Fruit fly (Drosophila melanogaster) whole organism, embryonic: ENCODE data around the gene CG14036.

Experiments
- B-H2 ChIP-seq: fragments of 200-800 bp; sonication (Bioruptor generic); optimal IDR thresholded peaks from 2 replicates; lab custom pipeline; 2018; ENCODE audit warnings: missing biosample characterization, mild to moderate bottlenecking, missing genetic modification characterization
- Bgb ChIP-seq: fragments of 200-800 bp; sonication (Bioruptor generic); IDR thresholded peaks from 2 replicates; pipeline ENCODE4 v1.3.6; 2022; ENCODE audit warnings: missing biosample characterization, missing genetic modification characterization; ENCODE audit not compliant: partially characterized antibody
- Bteb2 ChIP-seq: fragments of 200-800 bp; sonication (Bioruptor generic); optimal IDR thresholded peaks from 2 replicates; lab custom pipeline; 2016; ENCODE audit warnings: missing biosample characterization, missing genetic modification characterization
- CG10366 ChIP-seq: fragments of 200-800 bp; sonication (Bioruptor generic); IDR thresholded peaks from 2 replicates; pipeline ENCODE4 v1.3.6; 2022; ENCODE audit warnings: missing biosample characterization, missing genetic modification characterization
- CG12104 ChIP-seq: fragments of 200-800 bp; sonication (Bioruptor generic); optimal IDR thresholded peaks from 3 replicates; lab custom pipeline; 2016; ENCODE audit warnings: missing biosample characterization, missing genetic modification characterization
- CG12219 ChIP-seq: fragments of 200-800 bp; sonication (Bioruptor generic); optimal IDR thresholded peaks from 3 replicates; lab custom pipeline; 2018; ENCODE audit warnings: missing biosample characterization, mild to moderate bottlenecking, missing genetic modification characterization
- CG13287 ChIP-seq: fragments of 200-800 bp; sonication (Bioruptor generic); IDR thresholded peaks from 2 replicates; pipeline ENCODE4 v1.3.6; 2022; ENCODE audit warnings: missing biosample characterization, missing genetic modification characterization; ENCODE audit not compliant: partially characterized antibody
- CG1603 ChIP-seq: fragments of 200-800 bp; sonication (Bioruptor generic); optimal IDR thresholded peaks from 2 replicates; lab custom pipeline; 2019; ENCODE audit warnings: missing biosample characterization, mild to moderate bottlenecking, missing genetic modification characterization, moderate library complexity
- CG17361 ChIP-seq: fragments of 200-800 bp; sonication (Bioruptor generic); IDR thresholded peaks from 3 replicates; pipeline ENCODE4 v1.3.6; 2022; ENCODE audit warnings: missing biosample characterization, missing genetic modification characterization
- CG2116 ChIP-seq: fragments of 200-800 bp; sonication (Bioruptor generic); optimal IDR thresholded peaks from 3 replicates; lab custom pipeline; 2018; ENCODE audit warnings: missing biosample characterization, mild to moderate bottlenecking, missing genetic modification characterization
- CG2129 ChIP-seq: fragments of 200-800 bp; sonication (Bioruptor generic); IDR thresholded peaks from 2 replicates; pipeline ENCODE4 v1.3.6; 2022; ENCODE audit warnings: missing biosample characterization, missing genetic modification characterization; ENCODE audit not compliant: partially characterized antibody
- CG2678 ChIP-seq: fragments of 200-800 bp; sonication (Bioruptor generic); optimal IDR thresholded peaks from 3 replicates; lab custom pipeline; 2019; ENCODE audit warnings: missing biosample characterization, mild to moderate bottlenecking, missing genetic modification characterization, moderate library complexity
- CG3163 ChIP-seq: fragments of 200-800 bp; sonication (Bioruptor generic); optimal IDR thresholded peaks from 3 replicates; lab custom pipeline; 2016; ENCODE audit warnings: missing biosample characterization, missing genetic modification characterization
- CG5245 ChIP-seq: fragments of 200-800 bp; sonication (Bioruptor generic); optimal IDR thresholded peaks from 3 replicates; lab custom pipeline; 2016; ENCODE audit warnings: missing biosample characterization, missing genetic modification characterization
- CG7963 ChIP-seq: fragments of 200-800 bp; sonication (Bioruptor generic); IDR thresholded peaks from 3 replicates; pipeline ENCODE4 v1.3.6; 2022; ENCODE audit warnings: missing biosample characterization, missing genetic modification characterization; ENCODE audit not compliant: partially characterized antibody
- CG9609 ChIP-seq: fragments of 200-800 bp; sonication (Bioruptor generic); optimal IDR thresholded peaks from 3 replicates; lab custom pipeline; 2016; ENCODE audit warnings: missing biosample characterization, missing genetic modification characterization
- Chrac-16 ChIP-seq: fragments of 200-800 bp; sonication (Bioruptor generic); optimal IDR thresholded peaks from 3 replicates; lab custom pipeline; 2016; ENCODE audit warnings: missing biosample characterization, missing genetic modification characterization
- D19B ChIP-seq: fragments of 200-800 bp; sonication (Bioruptor generic); optimal IDR thresholded peaks from 2 replicates; lab custom pipeline; 2017; ENCODE audit warnings: missing biosample characterization, mild to moderate bottlenecking, missing genetic modification characterization
- Doc3 ChIP-seq: fragments of 200-800 bp; sonication (Bioruptor generic); IDR thresholded peaks from 3 replicates; pipeline ENCODE4 v1.3.6; 2022; ENCODE audit warnings: missing biosample characterization, missing genetic modification characterization; ENCODE audit not compliant: partially characterized antibody
- Elba2 ChIP-seq: fragments of 200-800 bp; sonication (Bioruptor generic); optimal IDR thresholded peaks from 3 replicates; lab custom pipeline; 2016; ENCODE audit warnings: missing biosample characterization, missing genetic modification characterization
- Ets97D ChIP-seq: fragments of 200-800 bp; sonication (Bioruptor generic); optimal IDR thresholded peaks from 3 replicates; lab custom pipeline; 2016; ENCODE audit warnings: missing biosample characterization, missing genetic modification characterization
- Lhr ChIP-seq: fragments of 200-800 bp; sonication (Bioruptor generic); optimal IDR thresholded peaks from 3 replicates; lab custom pipeline; 2017; ENCODE audit warnings: mild to moderate bottlenecking, missing biosample characterization, missing genetic modification reagents, missing genetic modification characterization
- MTF-1 ChIP-seq: fragments of 200-800 bp; sonication (Bioruptor generic); optimal IDR thresholded peaks from 2 replicates; lab custom pipeline; 2018; ENCODE audit warnings: missing biosample characterization, mild to moderate bottlenecking, missing genetic modification characterization, borderline replicate concordance
- Max ChIP-seq: fragments of 200-800 bp; sonication (Bioruptor generic); optimal IDR thresholded peaks from 2 replicates; lab custom pipeline; 2016; ENCODE audit warnings: missing biosample characterization, mild to moderate bottlenecking, missing genetic modification characterization
- Med ChIP-seq: fragments of 200-800 bp; sonication (Bioruptor generic); peaks from one replicate; lab custom pipeline; 2016; ENCODE audit warnings: missing biosample characterization, missing genetic modification characterization, mild to moderate bottlenecking, inconsistent platforms, moderate library complexity
- Pdp1 ChIP-seq, 2 experiments: fragments of 200-800 bp; sonication (Bioruptor generic); optimal IDR thresholded peaks; 3 replicates each; lab custom pipeline; 2016; ENCODE audit warnings: missing biosample characterization in 2 of 2, missing genetic modification characterization in 2 of 2, mild to moderate bottlenecking in 1 of 2, moderate library complexity in 1 of 2
- Side ChIP-seq: fragments of 200-800 bp; sonication (Bioruptor generic); optimal IDR thresholded peaks from 2 replicates; lab custom pipeline; 2016; ENCODE audit warnings: missing biosample characterization, missing genetic modification characterization
- Sin3A ChIP-seq: fragments of >200 bp; optimal IDR thresholded peaks from 2 replicates; lab custom pipeline; 2018
- Ssrp ChIP-seq: fragments of 200-800 bp; sonication (Bioruptor generic); optimal IDR thresholded peaks from 2 replicates; lab custom pipeline; 2018; ENCODE audit warnings: missing biosample characterization, mild to moderate bottlenecking, missing genetic modification characterization, moderate library complexity
- Trl ChIP-seq, 3 experiments: fragments of >200 bp in 2 of 3; fragments of 200-800 bp in 1 of 3; sonication (Bioruptor generic) in 1 of 3; optimal IDR thresholded peaks; 2 replicates in 1 of 3; 3 replicates in 2 of 3; lab custom pipeline; 2016 to 2017; ENCODE audit warnings: missing biosample characterization in 1 of 3, missing genetic modification characterization in 1 of 3
- cg ChIP-seq: fragments of 200-800 bp; sonication (Bioruptor generic); optimal IDR thresholded peaks from 3 replicates; lab custom pipeline; 2019; ENCODE audit warnings: missing biosample characterization, mild to moderate bottlenecking, missing genetic modification characterization, moderate library complexity
- chinmo ChIP-seq: fragments of 200-800 bp; sonication (Bioruptor generic); IDR thresholded peaks from 4 replicates; pipeline ENCODE4 v1.3.6; 2022; ENCODE audit warnings: missing biosample characterization, missing genetic modification characterization; ENCODE audit not compliant: partially characterized antibody
- crol ChIP-seq: fragments of 200-800 bp; sonication (Bioruptor generic); IDR thresholded peaks from 2 replicates; pipeline ENCODE4 v1.3.6; 2022; ENCODE audit warnings: missing biosample characterization, missing genetic modification characterization
- danr ChIP-seq: fragments of 200-800 bp; sonication (Bioruptor generic); IDR thresholded peaks from 2 replicates; pipeline ENCODE4 v1.3.6; 2022; ENCODE audit warnings: missing biosample characterization, missing genetic modification characterization
- fd102C ChIP-seq: fragments of 200-800 bp; sonication (Bioruptor generic); optimal IDR thresholded peaks from 2 replicates; lab custom pipeline; 2018; ENCODE audit warnings: missing biosample characterization, mild to moderate bottlenecking, missing genetic modification characterization, moderate library complexity
- ftz-f1 ChIP-seq: fragments of 200-800 bp; sonication (Bioruptor generic); optimal IDR thresholded peaks from 2 replicates; lab custom pipeline; 2016; ENCODE audit warnings: missing biosample characterization, missing genetic modification characterization
- ind ChIP-seq: fragments of 200-800 bp; sonication (Bioruptor generic); optimal IDR thresholded peaks from 3 replicates; lab custom pipeline; 2016; ENCODE audit warnings: missing biosample characterization, missing genetic modification characterization
- lbe ChIP-seq: fragments of 200-800 bp; sonication (Bioruptor generic); optimal IDR thresholded peaks from 2 replicates; lab custom pipeline; 2016; ENCODE audit warnings: missing biosample characterization, mild to moderate bottlenecking, missing genetic modification characterization
- mam ChIP-seq: fragments of 200-800 bp; sonication (Bioruptor generic); optimal IDR thresholded peaks from 3 replicates; lab custom pipeline; 2016; ENCODE audit warnings: missing biosample characterization, missing genetic modification characterization
- nau ChIP-seq: fragments of 200-800 bp; sonication (Bioruptor generic); optimal IDR thresholded peaks from 3 replicates; lab custom pipeline; 2017; ENCODE audit warnings: missing biosample characterization, mild to moderate bottlenecking, missing genetic modification characterization, missing genetic modification reagents
- nerfin-1 ChIP-seq: fragments of 200-800 bp; sonication (Bioruptor generic); optimal IDR thresholded peaks from 3 replicates; lab custom pipeline; 2019; ENCODE audit warnings: missing biosample characterization, mild to moderate bottlenecking, missing genetic modification characterization, moderate library complexity
- oc ChIP-seq: fragments of 200-800 bp; sonication (Bioruptor generic); optimal IDR thresholded peaks from 2 replicates; lab custom pipeline; 2018; ENCODE audit warnings: missing biosample characterization, mild to moderate bottlenecking, missing genetic modification characterization, moderate library complexity
- psq ChIP-seq: fragments of 200-800 bp; sonication (Bioruptor generic); optimal IDR thresholded peaks from 2 replicates; lab custom pipeline; 2017; ENCODE audit warnings: missing biosample characterization, missing genetic modification characterization
- pum ChIP-seq: fragments of 200-800 bp; sonication (Bioruptor generic); optimal IDR thresholded peaks from 2 replicates; lab custom pipeline; 2016; ENCODE audit warnings: missing biosample characterization, missing genetic modification characterization
- twi ChIP-seq: fragments of 200-800 bp; optimal IDR thresholded peaks from 2 replicates; lab custom pipeline; 2019; ENCODE audit warnings: missing biosample characterization, mild to moderate bottlenecking, missing genetic modification characterization, moderate library complexity
- zf30C ChIP-seq: fragments of 200-800 bp; sonication (Bioruptor generic); optimal IDR thresholded peaks from 3 replicates; lab custom pipeline; 2018; ENCODE audit warnings: missing biosample characterization, mild to moderate bottlenecking, missing genetic modification characterization

Gene CG14036

DNA sequence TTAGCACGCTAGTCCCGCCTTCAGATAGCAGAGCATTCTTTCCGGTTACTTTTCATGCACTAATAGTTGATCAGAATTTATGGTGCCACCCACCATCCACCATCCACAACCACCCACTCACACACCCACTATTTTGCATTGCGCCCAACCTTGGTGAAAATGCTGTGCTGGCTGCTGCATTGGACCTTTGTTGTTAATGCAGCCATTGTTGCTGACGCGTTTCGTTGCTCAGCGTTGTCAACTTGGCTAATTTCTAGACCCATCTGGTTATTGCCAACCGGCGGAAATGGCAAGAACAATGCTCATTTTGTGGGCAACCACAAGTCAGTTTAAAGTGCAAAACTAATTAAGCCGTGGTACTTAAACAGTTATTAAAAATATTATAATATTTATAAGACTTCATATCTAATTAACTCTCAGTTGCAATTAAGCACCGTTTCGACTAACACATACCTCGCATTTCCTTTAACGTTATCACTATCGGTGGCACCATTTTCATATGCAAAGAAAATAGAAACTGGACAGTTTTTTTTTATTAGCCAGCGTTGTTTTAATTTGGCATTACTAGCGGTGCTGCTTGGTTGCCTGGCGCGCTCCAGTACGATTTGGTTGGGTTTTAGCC lies 33.9 kb upstream of the CG14036 start (continued):
- TF ChIP-seq CG7963 (GFP tag; lab: Robert Waterston, UW) (peak; percentile 73; the same call in 1 of the 3 replicates), crol (GFP tag; lab: Robert Waterston, UW) (no peak), Pdp1 (GFP tag; optimal IDR thresholded peaks at IDR 0.05; lab: Kevin White, UChicago) (no peak), CG3163 (GFP tag; lab: Kevin White, UChicago) (no peak)
- TF ChIP-seq, all 482 proteins: peak for 19

DNA sequence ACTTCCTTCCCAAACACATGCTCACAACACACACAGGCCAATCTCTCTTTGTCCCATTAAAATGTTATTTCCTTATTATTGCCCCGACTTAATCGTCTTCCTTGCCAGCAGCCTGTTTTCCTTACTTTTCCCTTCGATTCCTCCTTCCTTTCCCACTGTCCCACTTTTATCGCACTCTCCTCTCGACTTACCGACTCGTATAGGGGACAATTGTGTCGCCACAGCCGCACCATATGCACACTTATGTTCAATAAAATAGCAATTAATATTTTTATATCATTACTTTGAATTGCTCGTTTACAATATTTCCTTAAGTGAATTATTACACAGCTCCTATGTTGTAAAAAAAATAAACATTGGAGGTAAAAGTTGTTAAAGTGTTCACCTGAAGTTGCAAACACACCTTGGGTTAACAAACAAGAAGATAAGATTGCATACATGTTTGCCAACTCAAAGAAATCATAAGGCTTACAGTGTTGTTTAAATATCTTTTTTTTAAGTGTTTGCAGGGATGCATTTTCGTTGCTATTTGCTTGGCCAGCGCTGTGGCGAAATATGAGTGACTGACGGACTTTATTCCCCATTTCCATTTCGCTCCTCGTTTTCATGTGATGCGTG lies 32.2 kb upstream of the CG14036 start:
- TF ChIP-seq CG2129 (GFP tag; lab: Robert Waterston, UW) (no peak), Bteb2 (GFP tag; lab: Kevin White, UChicago) (peak; percentile 53), CG12104 (GFP tag; lab: Kevin White, UChicago) (peak; percentile 81), Ssrp (tag; lab: Kevin White, UChicago) (peak; percentile 73), Ets97D (peak; percentile 38), Sin3A (lab: Kevin White, UChicago) (no peak), Max (GFP tag; lab: Kevin White, UChicago) (peak; percentile 79), zf30C (GFP tag; lab: Kevin White, UChicago) (no peak), CG12219 (peak; percentile 79), Elba2 (GFP tag; lab: Kevin White, UChicago) (no peak), Chrac-16 (peak; percentile 42), D19B (peak; percentile 46), cg (no peak), ftz-f1 (GFP tag; lab: Kevin White, UChicago) (no peak), Med (GFP tag; lab: Kevin White, UChicago) (peak; percentile 93), danr (GFP tag; lab: Robert Waterston, UW) (peak; percentile 42; the same call in 1 of the 2 replicates), MTF-1 (GFP tag; lab: Kevin White, UChicago) (peak; percentile 32), lbe (GFP tag; lab: Kevin White, UChicago) (peak; percentile 50), pum (GFP tag; lab: Kevin White, UChicago) (peak; percentile 55), mam (GFP tag; lab: Kevin White, UChicago) (peak; percentile 59), CG13287 (GFP tag; lab: Robert Waterston, UW) (no peak), Bgb (GFP tag; lab: Robert Waterston, UW) (no peak), CG9609 (GFP tag; lab: Kevin White, UChicago) (peak; percentile 57), psq (peak; percentile 26), Trl (optimal IDR thresholded peaks at IDR 0.05; lab: Kevin White, UChicago) (no peak), Trl (GFP tag; optimal IDR thresholded peaks at IDR 0.05; lab: Kevin White, UChicago) (peak; percentile 58), ind (GFP tag; lab: Kevin White, UChicago) (peak; percentile 68), twi (tag; lab: Kevin White, UChicago) (peak; percentile 53), oc (tag; lab: Kevin White, UChicago) (peak; percentile 50), CG10366 (peak; percentile 36; the same call in 1 of the 2 replicates), Side (GFP tag; lab: Kevin White, UChicago) (peak; percentile 55), CG17361 (peak; percentile 89), Lhr (GFP tag; lab: Kevin White, UChicago) (no peak), B-H2 (GFP tag; lab: Kevin White, UChicago) (no peak), nau (GFP tag; lab: Kevin White, UChicago) (peak; percentile 86), CG2116 (GFP tag; lab: Kevin White, UChicago) (peak; percentile 54), Doc3 (GFP tag; lab: Robert Waterston, UW) (no peak), chinmo (GFP tag; lab: Robert Waterston, UW) (no peak), nerfin-1 (tag; lab: Kevin White, UChicago) (peak; percentile 76), fd102C (GFP tag; lab: Kevin White, UChicago) (peak; percentile 17), CG1603 (tag; lab: Kevin White, UChicago) (peak; percentile 70), CG5245 (GFP tag; lab: Kevin White, UChicago) (peak; percentile 69), CG2678 (peak; percentile 90)
